Worm (Caenorhabditis elegans) whole organism, late embryonic: ENCODE measurements around the gene nspb-6.

Experiments
- F13H6.1 ChIP-seq: sonication (generic microtip); optimal IDR thresholded peaks from 2 replicates; lab custom pipeline; 2016; ENCODE audit warnings: missing genetic modification characterization, missing compliant biosample characterization
- K02D7.2 ChIP-seq: sonication (generic microtip); optimal IDR thresholded peaks from 2 replicates; lab custom pipeline; 2017; ENCODE audit warnings: mild to moderate bottlenecking, missing genetic modification characterization, missing compliant biosample characterization
- K09A11.1 ChIP-seq: sonication (generic microtip); optimal IDR thresholded peaks from 2 replicates; lab custom pipeline; 2017; ENCODE audit warnings: antibody characterized with exemption, mild to moderate bottlenecking, missing genetic modification characterization, missing compliant biosample characterization; ENCODE audit not compliant: insufficient read depth
- ama-1 ChIP-seq: fragments of 150-350 bp; optimal IDR thresholded peaks from 2 replicates; lab custom pipeline; 2014
- ceh-31 ChIP-seq: sonication (generic microtip); optimal IDR thresholded peaks from 2 replicates; lab custom pipeline; 2016; ENCODE audit warnings: missing genetic modification characterization, missing compliant biosample characterization
- dve-1 ChIP-seq: sonication (generic microtip); optimal IDR thresholded peaks from 2 replicates; lab custom pipeline; 2017; ENCODE audit warnings: antibody characterized with exemption, mild to moderate bottlenecking, missing genetic modification characterization, missing compliant biosample characterization
- fkh-10 ChIP-seq: fragments of 150-350 bp; optimal IDR thresholded peaks from 2 replicates; lab custom pipeline; 2014; ENCODE audit warnings: missing biosample characterization, missing genetic modification reagents, missing genetic modification characterization
- nfya-1 ChIP-seq: sonication (generic microtip); optimal IDR thresholded peaks from 2 replicates; lab custom pipeline; 2017; ENCODE audit warnings: missing genetic modification characterization, mild to moderate bottlenecking, missing compliant biosample characterization, antibody characterized with exemption, moderate library complexity
- pha-2 ChIP-seq: sonication (generic microtip); optimal IDR thresholded peaks from 2 replicates; lab custom pipeline; 2017; ENCODE audit warnings: mild to moderate bottlenecking, missing genetic modification characterization, missing compliant biosample characterization
- pha-4 ChIP-seq: fragments of 150-350 bp; optimal IDR thresholded peaks from 2 replicates; lab custom pipeline; 2018; ENCODE audit warnings: missing biosample characterization, missing genetic modification reagents, missing genetic modification characterization
- pqm-1 ChIP-seq: sonication (generic microtip); optimal IDR thresholded peaks from 2 replicates; lab custom pipeline; 2016; ENCODE audit warnings: missing genetic modification characterization, missing compliant biosample characterization
- sox-2 ChIP-seq: fragments of 200-800 bp; sonication (Bioruptor generic); IDR thresholded peaks from 2 replicates; pipeline ENCODE4 v1.3.6; 2022; ENCODE audit warnings: missing genetic modification reagents, missing genetic modification characterization, missing compliant biosample characterization
- sox-4 ChIP-seq: sonication (generic microtip); optimal IDR thresholded peaks from 2 replicates; lab custom pipeline; 2017; ENCODE audit warnings: mild to moderate bottlenecking, missing genetic modification characterization, inconsistent platforms, missing compliant biosample characterization
- zip-5 ChIP-seq: sonication (generic microtip); optimal IDR thresholded peaks from 2 replicates; lab custom pipeline; 2016; ENCODE audit warnings: missing genetic modification characterization, missing compliant biosample characterization

- TF ChIP-seq nfya-1 (tag; lab: Kevin White, UChicago) = no peak
- no peak for TF ChIP-seq sox-4
- no peak for TF ChIP-seq ama-1 (lab: Kevin White, UChicago)
- no peak for TF ChIP-seq ceh-31 (tag; lab: Kevin White, UChicago)
- TF ChIP-seq sox-2 (GFP tag; lab: Robert Waterston, UW) = no peak
- no peak for TF ChIP-seq K02D7.2 (tag; lab: Kevin White, UChicago)
- no peak for TF ChIP-seq F13H6.1 (tag; lab: Kevin White, UChicago)
- no peak for TF ChIP-seq zip-5 (tag; lab: Kevin White, UChicago)
- TF ChIP-seq pha-4 = no peak
- TF ChIP-seq pha-2 (tag; lab: Kevin White, UChicago) = no peak
- TF ChIP-seq pqm-1 (tag; lab: Kevin White, UChicago) = no peak
- TF ChIP-seq K09A11.1 (tag; lab: Kevin White, UChicago) = no peak
- no peak for TF ChIP-seq dve-1
- TF ChIP-seq fkh-10 (GFP tag; lab: Kevin White, UChicago) = no peak
Measured at ce11 chrIV:5865818-5866217, 29.5 kb upstream of the nspb-6 start, which contains the start of gene spe-27.
